Worm (Caenorhabditis elegans): ENCODE results near the gene popl-7.

- no peak for TF ChIP-seq unc-62 (GFP tag; optimal IDR thresholded peaks at IDR 0.05)
- no peak for TF ChIP-seq nhr-12 (tag; optimal IDR thresholded peaks at IDR 0.05)
- no peak for TF ChIP-seq nhr-28 (tag; optimal IDR thresholded peaks at IDR 0.05)
Measured at ce11 chrIV:13347232-13347715, 23.2 kb upstream of the popl-7 start, which contains the start of gene W02A2.9.

Measured in whole organism, L1 larva.